Fruit fly (Drosophila melanogaster) whole organism, embryonic: ENCODE measurements around the gene CG5013.

Source experiments
- Asciz ChIP-seq: fragments of 200-800 bp; sonication (Bioruptor generic); optimal IDR thresholded peaks from 2 replicates; lab custom pipeline; 2017; ENCODE audit warnings: missing biosample characterization, mild to moderate bottlenecking, missing genetic modification characterization, missing genetic modification reagents
- Awh ChIP-seq: fragments of 200-800 bp; sonication (Bioruptor generic); IDR thresholded peaks from 2 replicates; pipeline ENCODE4, ENCODE4 v1.3.6; 2022; ENCODE audit warnings: missing biosample characterization, missing genetic modification characterization
- CG11093 ChIP-seq: fragments of 200-800 bp; sonication (Bioruptor generic); IDR thresholded peaks from 3 replicates; pipeline ENCODE4 v1.3.6; 2022; ENCODE audit warnings: missing biosample characterization, missing genetic modification characterization
- CG14014 ChIP-seq: fragments of 200-800 bp; sonication (Bioruptor generic); IDR thresholded peaks from 2 replicates; pipeline ENCODE4 v1.3.6; 2022; ENCODE audit warnings: missing biosample characterization, missing genetic modification characterization
- CG1647 ChIP-seq: fragments of 200-800 bp; sonication (Bioruptor generic); optimal IDR thresholded peaks from 3 replicates; lab custom pipeline; 2016; ENCODE audit warnings: missing biosample characterization, missing genetic modification characterization
- CG18764 ChIP-seq: fragments of 200-800 bp; sonication (Bioruptor generic); optimal IDR thresholded peaks from 3 replicates; lab custom pipeline; 2016; ENCODE audit warnings: missing biosample characterization, missing genetic modification characterization
- CG2120 ChIP-seq: fragments of 200-800 bp; sonication (Bioruptor generic); optimal IDR thresholded peaks from 3 replicates; lab custom pipeline; 2016; ENCODE audit warnings: missing biosample characterization, missing genetic modification characterization
- CG2889 ChIP-seq: fragments of 200-800 bp; sonication (Bioruptor generic); IDR thresholded peaks from 3 replicates; pipeline ENCODE4 v1.3.6; 2022; ENCODE audit warnings: missing biosample characterization, missing genetic modification characterization
- CG31441 ChIP-seq: fragments of 200-800 bp; sonication (Bioruptor generic); IDR thresholded peaks from 2 replicates; pipeline ENCODE4 v1.3.6; 2022; ENCODE audit warnings: missing biosample characterization, missing genetic modification characterization
- CG33557 ChIP-seq: fragments of 200-800 bp; sonication (Bioruptor generic); optimal IDR thresholded peaks from 2 replicates; lab custom pipeline; 2019; ENCODE audit warnings: missing biosample characterization, mild to moderate bottlenecking, missing genetic modification characterization, moderate library complexity
- CG3407 ChIP-seq: fragments of 200-800 bp; sonication (Bioruptor generic); optimal IDR thresholded peaks from 2 replicates; lab custom pipeline; 2018; ENCODE audit warnings: missing biosample characterization, mild to moderate bottlenecking, missing genetic modification characterization
- CG4328 ChIP-seq: fragments of 200-800 bp; sonication (Bioruptor generic); optimal IDR thresholded peaks from 3 replicates; lab custom pipeline; 2017; ENCODE audit warnings: missing biosample characterization, missing genetic modification reagents, missing genetic modification characterization
- CG4617 ChIP-seq: fragments of 200-800 bp; sonication (Bioruptor generic); optimal IDR thresholded peaks from 3 replicates; lab custom pipeline; 2016; ENCODE audit warnings: missing biosample characterization, missing genetic modification characterization, borderline replicate concordance
- CG9876 ChIP-seq: fragments of 200-800 bp; sonication (Bioruptor generic); optimal IDR thresholded peaks from 2 replicates; lab custom pipeline; 2016; ENCODE audit warnings: missing biosample characterization, missing genetic modification characterization
- CTCF ChIP-seq: fragments of 200-800 bp; sonication (Bioruptor generic); optimal IDR thresholded peaks from 2 replicates; lab custom pipeline; 2017; ENCODE audit warnings: missing biosample characterization, mild to moderate bottlenecking, missing genetic modification characterization, moderate library complexity
- CkIIα-i1 ChIP-seq: fragments of 200-800 bp; sonication (Bioruptor generic); IDR thresholded peaks from 2 replicates; pipeline ENCODE4 v1.3.6; 2022; ENCODE audit warnings: missing biosample characterization, missing genetic modification characterization
- ERR ChIP-seq: fragments of 200-800 bp; sonication (Bioruptor generic); optimal IDR thresholded peaks from 2 replicates; lab custom pipeline; 2016; ENCODE audit warnings: missing biosample characterization, missing genetic modification characterization
- Eip74EF ChIP-seq, 2 experiments: fragments of 200-800 bp in 1 of 2; fragments of >200 bp in 1 of 2; sonication (Bioruptor generic) in 1 of 2; optimal IDR thresholded peaks; 2 replicates each; lab custom pipeline; 2017 to 2019; ENCODE audit warnings: missing biosample characterization in 2 of 2, missing genetic modification characterization in 2 of 2, mild to moderate bottlenecking in 1 of 2, moderate library complexity in 1 of 2
- Fer1 ChIP-seq: fragments of 200-800 bp; sonication (Bioruptor generic); optimal IDR thresholded peaks from 2 replicates; lab custom pipeline; 2017; ENCODE audit warnings: missing biosample characterization, mild to moderate bottlenecking, missing genetic modification characterization
- Fer3 ChIP-seq: fragments of 200-800 bp; sonication (Bioruptor generic); optimal IDR thresholded peaks from 2 replicates; lab custom pipeline; 2018; ENCODE audit warnings: missing biosample characterization, mild to moderate bottlenecking, missing genetic modification characterization, moderate library complexity
- HLH4C ChIP-seq: fragments of 200-800 bp; sonication (Bioruptor generic); IDR thresholded peaks from 3 replicates; pipeline ENCODE4 v1.3.6; 2022; ENCODE audit warnings: missing biosample characterization, missing genetic modification characterization; ENCODE audit not compliant: partially characterized antibody
- Kr ChIP-seq: fragments of 200-800 bp; sonication (Bioruptor generic); optimal IDR thresholded peaks from 2 replicates; lab custom pipeline; 2017; ENCODE audit warnings: missing biosample characterization, mild to moderate bottlenecking, missing genetic modification characterization
- Lim3 ChIP-seq: fragments of 200-800 bp; sonication (Bioruptor generic); IDR thresholded peaks from 2 replicates; pipeline ENCODE4 v1.3.6; 2022; ENCODE audit warnings: missing biosample characterization, missing genetic modification characterization
- MESR4 ChIP-seq: fragments of 200-800 bp; sonication (Bioruptor generic); optimal IDR thresholded peaks from 2 replicates; lab custom pipeline; 2018; ENCODE audit warnings: missing biosample characterization, mild to moderate bottlenecking, missing genetic modification characterization, moderate library complexity
- Max ChIP-seq: fragments of 200-800 bp; sonication (Bioruptor generic); optimal IDR thresholded peaks from 2 replicates; lab custom pipeline; 2016; ENCODE audit warnings: missing biosample characterization, mild to moderate bottlenecking, missing genetic modification characterization
- ap ChIP-seq: fragments of 200-800 bp; sonication (Bioruptor generic); IDR thresholded peaks from 2 replicates; pipeline ENCODE4 v1.3.6; 2022; ENCODE audit warnings: missing biosample characterization, missing genetic modification characterization
- ato ChIP-seq: fragments of 200-800 bp; sonication (Bioruptor generic); IDR thresholded peaks from 2 replicates; pipeline ENCODE4 v1.3.6; 2022; ENCODE audit warnings: missing biosample characterization, missing genetic modification characterization; ENCODE audit not compliant: partially characterized antibody
- bigmax ChIP-seq: fragments of 200-800 bp; sonication (Bioruptor generic); optimal IDR thresholded peaks from 2 replicates; lab custom pipeline; 2018; ENCODE audit warnings: missing biosample characterization, mild to moderate bottlenecking, missing genetic modification characterization
- br ChIP-seq: fragments of >200 bp; optimal IDR thresholded peaks from 2 replicates; lab custom pipeline; 2017
- bsh ChIP-seq, 2 experiments: fragments of 200-800 bp; sonication (Bioruptor generic); optimal IDR thresholded peaks; 2 replicates each; lab custom pipeline; 2017 to 2018; ENCODE audit warnings: mild to moderate bottlenecking in 2 of 2, missing biosample characterization in 2 of 2, missing genetic modification characterization in 2 of 2, moderate library complexity in 1 of 2
- chm ChIP-seq: fragments of 200-800 bp; sonication (Bioruptor generic); IDR thresholded peaks from 2 replicates; pipeline ENCODE4 v1.3.6; 2022; ENCODE audit warnings: missing biosample characterization, missing genetic modification characterization
- corto ChIP-seq: fragments of 200-800 bp; sonication (Bioruptor generic); optimal IDR thresholded peaks from 2 replicates; lab custom pipeline; 2016; ENCODE audit warnings: missing biosample characterization, mild to moderate bottlenecking, missing genetic modification characterization, moderate library complexity
- ems ChIP-seq: fragments of 200-800 bp; sonication (Bioruptor generic); optimal IDR thresholded peaks from 3 replicates; lab custom pipeline; 2016; ENCODE audit warnings: missing biosample characterization, missing genetic modification characterization
- esg ChIP-seq: fragments of 200-800 bp; sonication (Bioruptor generic); conservative IDR thresholded peaks from 2 replicates; pipeline ENCODE4 v1.3.6; 2022; ENCODE audit warnings: missing biosample characterization, missing genetic modification characterization
- exex ChIP-seq: fragments of 200-800 bp; sonication (Bioruptor generic); optimal IDR thresholded peaks from 4 replicates; lab custom pipeline; 2018; ENCODE audit warnings: missing biosample characterization, mild to moderate bottlenecking, missing genetic modification characterization, moderate library complexity
- ham ChIP-seq: fragments of 200-800 bp; sonication (Bioruptor generic); IDR thresholded peaks from 2 replicates; pipeline ENCODE4 v1.3.6; 2022; ENCODE audit warnings: missing biosample characterization, missing genetic modification characterization
- jing ChIP-seq: fragments of 200-800 bp; sonication (Bioruptor generic); optimal IDR thresholded peaks from 2 replicates; lab custom pipeline; 2018; ENCODE audit warnings: missing biosample characterization, mild to moderate bottlenecking, missing genetic modification characterization
- klu ChIP-seq: fragments of 200-800 bp; sonication (Bioruptor generic); IDR thresholded peaks from 2 replicates; pipeline ENCODE4 v1.3.6; 2022; ENCODE audit warnings: missing biosample characterization, missing genetic modification characterization
- lola ChIP-seq, 3 experiments: fragments of >200 bp in 2 of 3; fragments of 200-800 bp in 1 of 3; sonication (Bioruptor generic) in 1 of 3; optimal IDR thresholded peaks; 2 replicates each; lab custom pipeline; 2017 to 2019; ENCODE audit warnings: missing biosample characterization in 3 of 3, missing genetic modification characterization in 3 of 3, mild to moderate bottlenecking in 1 of 3, moderate library complexity in 1 of 3
- nmo ChIP-seq: fragments of 200-800 bp; sonication (Bioruptor generic); optimal IDR thresholded peaks from 2 replicates; lab custom pipeline; 2018; ENCODE audit warnings: missing biosample characterization, mild to moderate bottlenecking, missing genetic modification characterization, moderate library complexity
- pita ChIP-seq: fragments of 200-800 bp; sonication (Bioruptor generic); optimal IDR thresholded peaks from 2 replicates; lab custom pipeline; 2017; ENCODE audit warnings: missing biosample characterization, mild to moderate bottlenecking, missing genetic modification characterization
- run ChIP-seq: fragments of 200-800 bp; sonication (Bioruptor generic); optimal IDR thresholded peaks from 3 replicates; lab custom pipeline; 2018; ENCODE audit warnings: missing biosample characterization, mild to moderate bottlenecking, missing genetic modification characterization
- sc ChIP-seq, 3 experiments: fragments of >200 bp in 2 of 3; fragments of 200-800 bp in 1 of 3; sonication (Bioruptor generic) in 1 of 3; optimal IDR thresholded peaks; 2 replicates in 2 of 3; 3 replicates in 1 of 3; lab custom pipeline; 2017; ENCODE audit warnings: mild to moderate bottlenecking in 1 of 3, missing biosample characterization in 1 of 3, missing genetic modification characterization in 1 of 3, missing genetic modification reagents in 1 of 3
- sens-2 ChIP-seq: fragments of 200-800 bp; sonication (Bioruptor generic); IDR thresholded peaks from 2 replicates; pipeline ENCODE4 v1.3.6; 2022; ENCODE audit warnings: missing biosample characterization, missing genetic modification characterization
- sim ChIP-seq: fragments of 200-800 bp; sonication (Bioruptor generic); IDR thresholded peaks from 2 replicates; pipeline ENCODE4 v1.3.6; 2022; ENCODE audit warnings: missing biosample characterization, missing genetic modification characterization
- slbo ChIP-seq: fragments of 200-800 bp; sonication (Bioruptor generic); IDR thresholded peaks from 2 replicates; pipeline ENCODE4 v1.3.6; 2022; ENCODE audit warnings: missing biosample characterization, missing genetic modification characterization
- stc ChIP-seq: fragments of 200-800 bp; sonication (Bioruptor generic); IDR thresholded peaks from 2 replicates; pipeline ENCODE4 v1.3.6; 2022; ENCODE audit warnings: missing biosample characterization, missing genetic modification characterization
- tx ChIP-seq: fragments of 200-800 bp; sonication (Bioruptor generic); optimal IDR thresholded peaks from 2 replicates; lab custom pipeline; 2016; ENCODE audit warnings: missing biosample characterization, missing genetic modification characterization
- zf30C ChIP-seq: fragments of 200-800 bp; sonication (Bioruptor generic); optimal IDR thresholded peaks from 3 replicates; lab custom pipeline; 2018; ENCODE audit warnings: missing biosample characterization, mild to moderate bottlenecking, missing genetic modification characterization

Gene CG5013

DNA sequence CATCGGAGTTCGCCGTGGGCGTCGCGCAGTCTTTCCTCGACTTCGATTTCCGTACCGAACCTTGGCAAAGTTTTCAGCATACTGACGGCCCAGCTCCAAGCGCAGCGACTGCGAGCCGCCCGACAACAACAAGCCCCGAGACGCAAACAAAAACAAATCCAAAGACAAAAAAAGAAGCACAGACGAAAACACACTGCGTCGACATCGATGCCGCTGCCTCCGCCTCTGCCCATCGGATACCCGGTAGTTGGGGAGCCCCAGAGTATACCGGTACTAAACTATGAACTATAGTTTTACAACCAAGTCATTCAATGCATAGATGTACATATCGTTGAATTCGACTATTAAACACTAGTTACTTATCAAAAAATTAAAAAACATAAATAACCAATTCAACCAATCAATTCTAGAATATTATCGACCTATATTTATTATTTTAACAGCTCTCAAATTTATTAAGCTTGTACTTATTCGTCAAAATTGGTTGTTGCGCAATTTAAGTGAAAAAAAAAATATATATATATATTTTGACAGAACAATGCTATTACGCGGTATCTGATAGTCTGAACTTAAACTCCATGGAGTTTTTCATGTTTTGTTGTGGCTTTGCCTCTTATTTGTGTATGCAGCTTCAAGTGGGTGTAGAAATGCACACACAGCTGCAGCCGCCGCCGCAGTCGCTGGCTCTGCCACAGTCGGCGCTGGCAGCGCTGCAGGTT is 44.7 kb downstream of the CG5013 start (continued):
- peak; percentile 44 for TF ChIP-seq jing (GFP tag; lab: Kevin White, UChicago)
- TF ChIP-seq CG2889 (GFP tag; lab: Robert Waterston, UW) = no peak
- TF ChIP-seq CG3407 (GFP tag; lab: Kevin White, UChicago) = peak; percentile 80
- TF ChIP-seq bigmax = no peak
- TF ChIP-seq lola (GFP tag; optimal IDR thresholded peaks at IDR 0.05; lab: Kevin White, UChicago) = peak in 1 of 3 experiments; percentile 92
- peak; percentile 95 for TF ChIP-seq CG31441 (GFP tag; lab: Robert Waterston, UW)
- no peak; the same call in 1 of the 3 replicates for TF ChIP-seq HLH4C (GFP tag; lab: Robert Waterston, UW)
- TF ChIP-seq Max (GFP tag; lab: Kevin White, UChicago) = peak; percentile 54
- TF ChIP-seq stc (GFP tag; lab: Robert Waterston, UW) = peak; percentile 39; the same call in 1 of the 2 replicates
- TF ChIP-seq Fer1 (GFP tag; lab: Kevin White, UChicago) = no peak
- 0 out of 2 replicates have a peak, but pooled peaks have one; percentile 14 for TF ChIP-seq slbo (GFP tag; lab: Robert Waterston, UW)
- TF ChIP-seq nmo (GFP tag; lab: Kevin White, UChicago) = peak; percentile 93
- TF ChIP-seq sens-2 (GFP tag; lab: Robert Waterston, UW) = no peak
- TF ChIP-seq ERR = no peak
- no peak for TF ChIP-seq sim (GFP tag; lab: Robert Waterston, UW)
- no peak for TF ChIP-seq Lim3 (GFP tag; lab: Robert Waterston, UW)
- no peak for TF ChIP-seq klu (GFP tag; lab: Robert Waterston, UW)
- TF ChIP-seq Asciz = peak; percentile 88
- peak; percentile 59 for TF ChIP-seq CG18764 (GFP tag; lab: Kevin White, UChicago)
- no peak for TF ChIP-seq Kr (GFP tag; lab: Kevin White, UChicago)
- TF ChIP-seq bsh (GFP tag; optimal IDR thresholded peaks at IDR 0.05; lab: Kevin White, UChicago) = peak; percentile 85 to 86
- TF ChIP-seq esg (GFP tag; lab: Robert Waterston, UW) = peak; percentile 48
- TF ChIP-seq CG9876 (GFP tag; lab: Kevin White, UChicago) = no peak
- TF ChIP-seq CG11093 (GFP tag; lab: Robert Waterston, UW) = peak; percentile 64; the same call in 1 of the 3 replicates
- no peak for TF ChIP-seq ap (GFP tag; lab: Robert Waterston, UW)
- peak; percentile 38; the same call in 1 of the 2 replicates for TF ChIP-seq chm (GFP tag; lab: Robert Waterston, UW)
- TF ChIP-seq CTCF (GFP tag; lab: Kevin White, UChicago) = peak; percentile 31
- peak; percentile 74 for TF ChIP-seq CG33557 (GFP tag; lab: Kevin White, UChicago)
- no peak for TF ChIP-seq ems (GFP tag; lab: Kevin White, UChicago)
- no peak for TF ChIP-seq pita (GFP tag; lab: Kevin White, UChicago)
- no peak for TF ChIP-seq ato
- no peak for TF ChIP-seq ham (GFP tag; lab: Robert Waterston, UW)
- TF ChIP-seq corto = no peak
- TF ChIP-seq zf30C = no peak
- TF ChIP-seq Awh = 0 out of 2 replicates have a peak, but pooled peaks have one; percentile 47
- no peak for TF ChIP-seq CG1647 (GFP tag; lab: Kevin White, UChicago)
- no peak for TF ChIP-seq br (lab: Kevin White, UChicago)
- no peak for TF ChIP-seq exex
- peak in 1 of 2 experiments; percentile 86 for TF ChIP-seq Eip74EF (GFP tag; optimal IDR thresholded peaks at IDR 0.05; lab: Kevin White, UChicago)
- TF ChIP-seq MESR4 (GFP tag; lab: Kevin White, UChicago) = no peak
- TF ChIP-seq CG2120 (GFP tag; lab: Kevin White, UChicago) = no peak
- TF ChIP-seq CG4328 = peak; percentile 54
- TF ChIP-seq CG4617 (GFP tag; lab: Kevin White, UChicago) = peak; percentile 41
- TF ChIP-seq CkIIα-i1 (GFP tag; lab: Robert Waterston, UW) = no peak
- no peak for TF ChIP-seq CG14014 (GFP tag; lab: Robert Waterston, UW)
- TF ChIP-seq sc (optimal IDR thresholded peaks at IDR 0.05; lab: Kevin White, UChicago) = no peak
- peak; percentile 79 for TF ChIP-seq sc (GFP tag; optimal IDR thresholded peaks at IDR 0.05; lab: Kevin White, UChicago)
- TF ChIP-seq tx = no peak
- peak; percentile 73 for TF ChIP-seq run (tag; lab: Kevin White, UChicago)
- peak; percentile 40 for TF ChIP-seq Fer3
